Worm (Caenorhabditis elegans) whole organism, L4 larva: ENCODE measurements around the gene bath-45.

Source experiments
- ZK337.2 ChIP-seq: fragments of 200-800 bp; sonication (Bioruptor generic); IDR thresholded peaks from 2 replicates; pipeline ENCODE4 v1.3.6; 2022; ENCODE audit warnings: missing genetic modification reagents, missing genetic modification characterization, missing compliant biosample characterization
- ZK546.5 ChIP-seq, 2 experiments: sonication (generic microtip); optimal IDR thresholded peaks; 2 replicates each; lab custom pipeline; 2017; ENCODE audit warnings: missing biosample characterization in 2 of 2, missing genetic modification characterization in 2 of 2
- ceh-82 ChIP-seq: sonication (generic microtip); optimal IDR thresholded peaks from 2 replicates; lab custom pipeline; 2017; ENCODE audit warnings: missing biosample characterization, missing genetic modification characterization
- daf-19 ChIP-seq: fragments of 200-800 bp; sonication (Bioruptor generic); conservative IDR thresholded peaks from 2 replicates; pipeline ENCODE4 v1.3.6; 2022; ENCODE audit warnings: missing genetic modification characterization, missing compliant biosample characterization
- egl-27 ChIP-seq: sonication (generic microtip); optimal IDR thresholded peaks from 3 replicates; lab custom pipeline; 2017; ENCODE audit warnings: missing biosample characterization, missing genetic modification reagents, missing genetic modification characterization
- lin-15B ChIP-seq: fragments of 150-350 bp; sonication (generic microtip); optimal IDR thresholded peaks from 3 replicates; lab custom pipeline; 2014; ENCODE audit warnings: missing biosample characterization, missing genetic modification characterization
- mdl-1 ChIP-seq, 2 experiments: fragments of 150-350 bp in 1 of 2; sonication (generic microtip) in 1 of 2; optimal IDR thresholded peaks; 2 replicates each; lab custom pipeline; 2014 to 2017; ENCODE audit warnings: missing biosample characterization in 2 of 2, missing genetic modification characterization in 2 of 2
- nhr-11 ChIP-seq: fragments of 150-350 bp; optimal IDR thresholded peaks from 2 replicates; lab custom pipeline; 2014; ENCODE audit warnings: missing biosample characterization, missing genetic modification characterization
- nhr-111 ChIP-seq: fragments of 200-800 bp; sonication (Bioruptor generic); optimal IDR thresholded peaks from 2 replicates; lab custom pipeline; 2018; ENCODE audit warnings: mild to moderate bottlenecking, missing genetic modification characterization, missing compliant biosample characterization
- nhr-76 ChIP-seq: fragments of 150-350 bp; optimal IDR thresholded peaks from 2 replicates; lab custom pipeline; 2014; ENCODE audit warnings: missing biosample characterization, missing genetic modification characterization
- nhr-77 ChIP-seq: fragments of 150-350 bp; optimal IDR thresholded peaks from 2 replicates; lab custom pipeline; 2014; ENCODE audit warnings: missing biosample characterization, missing genetic modification characterization
- zip-2 ChIP-seq: fragments of 150-350 bp; optimal IDR thresholded peaks from 2 replicates; lab custom pipeline; 2014; ENCODE audit warnings: missing biosample characterization, missing genetic modification characterization
- ztf-11 ChIP-seq: fragments of 150-350 bp; optimal IDR thresholded peaks from 2 replicates; lab custom pipeline; 2014; ENCODE audit warnings: missing biosample characterization, missing genetic modification characterization

ce11 chrII:13167493-13167892 lies 44.7 kb downstream of the bath-45 start:
- TF ChIP-seq daf-19 (GFP tag; lab: Robert Waterston, UW) (no peak), ceh-82 (tag; lab: Kevin White, UChicago) (no peak), nhr-111 (GFP tag; lab: Kevin White, UChicago) (no peak), nhr-11 (no peak), ztf-11 (tag; lab: Kevin White, UChicago) (no peak), egl-27 (no peak), ZK337.2 (GFP tag; lab: Robert Waterston, UW) (no peak), zip-2 (tag; lab: Kevin White, UChicago) (no peak), mdl-1 (tag; optimal IDR thresholded peaks at IDR 0.05; lab: Kevin White, UChicago) (no peak), ZK546.5 (tag; optimal IDR thresholded peaks at IDR 0.05; lab: Kevin White, UChicago) (no peak), lin-15B (tag; lab: Kevin White, UChicago) (no peak), nhr-76 (no peak), nhr-77 (tag; lab: Kevin White, UChicago) (no peak)
